Worm (Caenorhabditis elegans): ENCODE measurements around the gene ZC376.8.
"Not testable (repeated sequence)": the region's sequence is repeated elsewhere in the genome, so short reads cannot be mapped to it uniquely, and the experiment has no call there.

ZC376.8 gene

DNA sequence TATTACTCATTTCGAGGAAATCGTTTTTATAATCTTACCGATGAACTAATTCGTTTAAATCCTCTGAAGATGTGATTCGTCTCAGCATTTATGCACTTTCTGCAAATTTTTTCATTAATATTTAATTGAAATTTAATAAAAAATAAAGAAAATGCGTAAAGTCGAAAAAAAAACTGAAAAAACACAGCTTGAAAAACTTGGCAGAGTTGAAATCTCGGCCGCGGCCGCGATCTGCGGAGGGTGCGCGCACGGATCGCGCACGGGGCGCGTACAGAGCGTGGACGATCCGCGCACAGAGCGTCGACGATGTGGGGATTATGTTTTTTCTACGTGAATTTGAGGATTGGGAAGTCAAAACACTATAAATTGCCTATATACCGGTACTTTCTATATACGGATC, 42.3 kb upstream of the ZC376.8 start, which contains the start of gene AH10.4:
AH10.4 (minus strand) TSS at position 101 of the 400 bp plus-strand sequence.
- not testable (repeated sequence) for TF ChIP-seq ceh-82, skn-1, nhr-10 (tag; optimal IDR thresholded peaks at IDR 0.05)

DNA sequence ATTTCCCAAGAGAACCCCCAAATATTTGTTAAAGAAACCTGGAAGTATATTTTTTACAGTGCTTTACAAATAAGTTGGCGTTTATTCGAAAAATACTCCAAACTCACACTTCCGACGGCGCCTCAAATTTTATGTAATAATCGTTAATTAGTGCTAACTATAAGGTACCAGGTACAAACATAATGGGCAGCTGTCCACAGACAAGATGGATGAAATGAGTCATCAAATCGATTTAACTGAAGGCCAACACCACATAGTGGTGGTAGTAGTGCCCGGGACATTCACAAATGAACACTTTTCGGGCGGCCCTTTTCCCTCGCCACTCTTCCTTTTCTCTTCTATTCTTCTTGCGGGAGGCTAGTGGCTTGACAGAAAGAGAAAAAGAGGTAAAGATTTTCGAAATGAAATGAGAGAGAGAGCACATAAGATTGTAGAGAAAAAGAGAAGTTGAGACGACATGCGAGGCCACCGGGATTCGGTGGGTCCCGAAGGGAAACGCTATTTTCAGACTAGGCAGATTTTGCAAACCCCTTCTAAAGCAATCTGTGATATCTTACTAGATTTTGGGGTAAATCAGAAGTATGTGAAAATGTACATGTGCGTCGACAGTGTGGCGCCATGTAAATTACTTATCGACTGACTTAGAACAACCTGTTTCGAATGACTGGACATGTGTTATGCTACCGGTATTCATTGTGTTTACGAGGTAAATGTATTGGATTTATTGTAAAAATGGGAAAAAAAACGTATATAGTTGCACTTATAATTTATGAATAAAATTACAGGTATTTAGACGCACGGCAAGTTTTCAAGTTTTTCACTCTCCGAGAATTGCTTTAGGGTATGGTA, 40.6 kb upstream of the ZC376.8 start:
- peak; percentile 19 for TF ChIP-seq blmp-1 (tag; optimal IDR thresholded peaks at IDR 0.05; ENCODE audit: insufficient read depth)
- peak; percentile 11 for TF ChIP-seq sma-9 (GFP tag; optimal IDR thresholded peaks at IDR 0.05)
- no peak for TF ChIP-seq sma-9 (tag; optimal IDR thresholded peaks at IDR 0.05)
- TF ChIP-seq ZK546.5 (tag; optimal IDR thresholded peaks at IDR 0.05) = no peak
- TF ChIP-seq zag-1 (tag; optimal IDR thresholded peaks at IDR 0.05) = no peak
- TF ChIP-seq fos-1 (tag; optimal IDR thresholded peaks at IDR 0.05) = peak; percentile 36
- peak; percentile 10 for TF ChIP-seq nhr-25 (tag; optimal IDR thresholded peaks at IDR 0.05)
- peak; percentile 34 for TF ChIP-seq sma-3 (GFP tag; optimal IDR thresholded peaks at IDR 0.05)
- TF ChIP-seq nhr-6 (tag; optimal IDR thresholded peaks at IDR 0.05) = no peak
- no peak for TF ChIP-seq ceh-16 (tag; optimal IDR thresholded peaks at IDR 0.05)
- TF ChIP-seq C34F6.9 (tag; optimal IDR thresholded peaks at IDR 0.05) = peak; percentile 46
- peak; percentile 53 for TF ChIP-seq nhr-129 (tag; optimal IDR thresholded peaks at IDR 0.05)
- no peak for TF ChIP-seq alr-1 (tag; optimal IDR thresholded peaks at IDR 0.05)
- no peak for TF ChIP-seq unc-39 (tag; optimal IDR thresholded peaks at IDR 0.05)
- no peak for TF ChIP-seq peb-1 (tag; optimal IDR thresholded peaks at IDR 0.05)
- TF ChIP-seq mbf-1 (tag; optimal IDR thresholded peaks at IDR 0.05) = no peak
- no peak for TF ChIP-seq Y55F3AM.14 (GFP tag; optimal IDR thresholded peaks at IDR 0.05)
- no peak for TF ChIP-seq mdl-1 (tag; optimal IDR thresholded peaks at IDR 0.05)
- no peak for TF ChIP-seq nhr-11 (tag; optimal IDR thresholded peaks at IDR 0.05)
- TF ChIP-seq R02D3.7 (tag; optimal IDR thresholded peaks at IDR 0.05) = no peak
- peak in 1 of 2 experiments; percentile 16 for TF ChIP-seq lsy-2 (tag; optimal IDR thresholded peaks at IDR 0.05)
- TF ChIP-seq nhr-12 (tag; optimal IDR thresholded peaks at IDR 0.05) = no peak
- TF ChIP-seq lin-13 (GFP tag; optimal IDR thresholded peaks at IDR 0.05) = no peak

DNA sequence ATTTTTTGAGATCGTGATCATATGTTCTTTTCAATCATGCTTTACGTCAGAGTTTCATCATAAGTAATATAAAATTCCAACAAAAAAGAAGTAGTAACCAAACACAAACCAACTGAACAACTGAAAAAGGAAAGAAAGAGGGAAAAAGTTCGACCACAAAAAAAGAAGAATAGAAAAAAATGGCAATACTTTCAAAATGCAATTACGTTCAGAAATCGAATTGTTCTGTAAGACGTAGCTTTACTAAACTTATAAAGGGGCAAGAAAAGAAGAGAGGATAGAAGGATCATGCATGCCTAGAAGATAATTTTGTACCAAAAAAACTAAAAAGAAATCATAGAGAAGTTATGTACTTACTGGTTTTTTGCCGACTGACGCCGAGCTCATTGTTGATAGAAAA, 39.3 kb upstream of the ZC376.8 start:
- TF ChIP-seq nhr-237 (tag; optimal IDR thresholded peaks at IDR 0.05) (no peak), sma-9 (GFP tag; optimal IDR thresholded peaks at IDR 0.05) (peak; percentile 47), sma-9 (tag; optimal IDR thresholded peaks at IDR 0.05) (no peak), elt-3 (tag; optimal IDR thresholded peaks at IDR 0.05) (no peak), ceh-16 (tag; optimal IDR thresholded peaks at IDR 0.05) (no peak), dmd-4 (tag; optimal IDR thresholded peaks at IDR 0.05) (no peak), lin-11 (tag; optimal IDR thresholded peaks at IDR 0.05) (no peak), nhr-6 (tag; optimal IDR thresholded peaks at IDR 0.05) (no peak), R02D3.7 (tag; optimal IDR thresholded peaks at IDR 0.05) (no peak), lsy-2 (tag; optimal IDR thresholded peaks at IDR 0.05) (peak in 1 of 2 experiments; percentile 21), nhr-77 (tag; optimal IDR thresholded peaks at IDR 0.05) (no peak), nhr-21 (tag; optimal IDR thresholded peaks at IDR 0.05) (no peak), Y55F3AM.14 (GFP tag; optimal IDR thresholded peaks at IDR 0.05) (no peak), mab-5 (tag; optimal IDR thresholded peaks at IDR 0.05) (no peak), ceh-82 (tag; optimal IDR thresholded peaks at IDR 0.05) (no peak), C34F6.9 (tag; optimal IDR thresholded peaks at IDR 0.05) (no peak), ztf-4 (tag; optimal IDR thresholded peaks at IDR 0.05) (no peak), alr-1 (tag; optimal IDR thresholded peaks at IDR 0.05) (no peak), skn-1 (tag; optimal IDR thresholded peaks at IDR 0.05) (no peak), sem-4 (tag; optimal IDR thresholded peaks at IDR 0.05) (peak; percentile 58), nhr-25 (tag; optimal IDR thresholded peaks at IDR 0.05) (no peak), blmp-1 (tag; optimal IDR thresholded peaks at IDR 0.05; ENCODE audit: insufficient read depth) (no peak), aly-2 (tag; optimal IDR thresholded peaks at IDR 0.05) (no peak), unc-39 (tag; optimal IDR thresholded peaks at IDR 0.05) (no peak), zag-1 (tag; optimal IDR thresholded peaks at IDR 0.05) (no peak)

DNA sequence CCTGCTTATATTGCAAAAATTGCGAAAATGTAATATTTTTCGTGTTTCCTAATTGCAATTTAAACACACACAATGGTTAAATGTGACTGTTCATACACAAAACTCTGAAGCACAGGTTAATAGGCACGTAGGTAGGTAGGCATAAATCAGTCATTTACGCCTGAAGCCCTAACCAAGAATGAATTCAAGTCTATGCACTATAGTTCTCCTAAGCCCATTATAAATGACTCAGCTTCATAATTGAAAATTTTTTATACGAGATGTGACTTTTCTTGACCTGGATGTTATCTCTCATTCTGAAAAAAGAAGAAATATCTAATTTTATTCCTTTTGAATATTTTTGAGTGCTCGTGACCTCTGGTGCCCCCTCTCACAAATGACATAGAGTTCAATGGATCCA, 38.2 kb upstream of the ZC376.8 start:
- TF ChIP-seq C34F6.9 (tag; optimal IDR thresholded peaks at IDR 0.05) (no peak), nhr-23 (tag; optimal IDR thresholded peaks at IDR 0.05) (no peak), lin-39 (tag; optimal IDR thresholded peaks at IDR 0.05) (no peak), nhr-12 (tag; optimal IDR thresholded peaks at IDR 0.05) (no peak)
